Worm (Caenorhabditis elegans): Measurements from ENCODE around the gene str-97.

DNA sequence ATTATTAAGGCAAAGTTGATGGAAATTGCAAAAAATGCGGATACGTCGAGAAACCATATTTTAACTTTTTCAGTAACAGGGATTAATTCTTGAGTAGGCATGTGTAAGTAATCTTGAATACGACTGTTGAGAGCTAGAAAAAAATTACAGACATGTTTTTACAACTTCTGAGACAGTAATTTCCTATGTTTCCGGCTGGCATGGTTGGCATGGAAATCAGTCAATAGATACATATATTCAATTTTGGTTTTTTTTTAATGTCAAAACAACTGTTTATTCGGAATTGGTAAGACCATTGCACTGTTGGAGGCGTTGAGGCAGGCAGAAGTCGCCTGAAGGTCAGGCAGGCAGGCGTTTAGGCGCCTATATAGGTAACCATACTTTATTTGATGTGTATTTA is 1.6 kb downstream of the str-97 start, which contains the start of gene str-254:
- TF ChIP-seq madf-2 (tag; optimal IDR thresholded peaks at IDR 0.05) (no peak), elt-2 (tag; optimal IDR thresholded peaks at IDR 0.05) (no peak), ceh-24 (tag; optimal IDR thresholded peaks at IDR 0.05) (no peak), che-1 (tag; optimal IDR thresholded peaks at IDR 0.05) (no peak), ceh-22 (tag; optimal IDR thresholded peaks at IDR 0.05) (no peak), F13H6.1 (tag; optimal IDR thresholded peaks at IDR 0.05) (no peak), hlh-13 (GFP tag; optimal IDR thresholded peaks at IDR 0.05) (no peak), sox-4 (tag; optimal IDR thresholded peaks at IDR 0.05) (no peak), unc-86 (tag; optimal IDR thresholded peaks at IDR 0.05) (no peak), ama-1 (optimal IDR thresholded peaks at IDR 0.05) (no peak), K02D7.2 (tag; optimal IDR thresholded peaks at IDR 0.05) (no peak), ceh-9 (tag; optimal IDR thresholded peaks at IDR 0.05) (no peak), unc-55 (GFP tag; optimal IDR thresholded peaks at IDR 0.05) (no peak)

Data from whole organism, late embryonic.